Worm (Caenorhabditis elegans): ENCODE measurements around the gene amt-2.

ce11 chrIV:13066044-13066443 lies 23.9 kb downstream of the amt-2 start:
- TF ChIP-seq nhr-77 (tag; optimal IDR thresholded peaks at IDR 0.05) (no peak), F49E8.2 (tag; optimal IDR thresholded peaks at IDR 0.05; ENCODE audit: borderline replicate concordance) (no peak)

Data from whole organism, L4 larva.